Fruit fly (Drosophila melanogaster) whole organism, embryonic: ENCODE data around the gene Mrm2.

Experiments used
- Asciz ChIP-seq: fragments of 200-800 bp; sonication (Bioruptor generic); optimal IDR thresholded peaks from 2 replicates; lab custom pipeline; 2017; ENCODE audit warnings: missing biosample characterization, mild to moderate bottlenecking, missing genetic modification characterization, missing genetic modification reagents
- Atf6 ChIP-seq: fragments of 200-800 bp; sonication (Bioruptor generic); IDR thresholded peaks from 2 replicates; pipeline ENCODE4 v1.3.6; 2022; ENCODE audit warnings: missing biosample characterization, missing genetic modification characterization
- Awh ChIP-seq: fragments of 200-800 bp; sonication (Bioruptor generic); IDR thresholded peaks from 2 replicates; pipeline ENCODE4, ENCODE4 v1.3.6; 2022; ENCODE audit warnings: missing biosample characterization, missing genetic modification characterization
- B-H2 ChIP-seq: fragments of 200-800 bp; sonication (Bioruptor generic); optimal IDR thresholded peaks from 2 replicates; lab custom pipeline; 2018; ENCODE audit warnings: missing biosample characterization, mild to moderate bottlenecking, missing genetic modification characterization
- Bgb ChIP-seq: fragments of 200-800 bp; sonication (Bioruptor generic); IDR thresholded peaks from 2 replicates; pipeline ENCODE4 v1.3.6; 2022; ENCODE audit warnings: missing biosample characterization, missing genetic modification characterization; ENCODE audit not compliant: partially characterized antibody
- CG11560 ChIP-seq: fragments of 200-800 bp; sonication (Bioruptor generic); IDR thresholded peaks from 3 replicates; pipeline ENCODE4 v1.3.6; 2022; ENCODE audit warnings: missing biosample characterization, missing genetic modification characterization
- CG11696 ChIP-seq: fragments of 200-800 bp; sonication (Bioruptor generic); IDR thresholded peaks from 2 replicates; pipeline ENCODE4 v1.3.6; 2022; ENCODE audit warnings: missing biosample characterization, missing genetic modification characterization
- CG12236 ChIP-seq: fragments of 200-800 bp; sonication (Bioruptor generic); optimal IDR thresholded peaks from 2 replicates; lab custom pipeline; 2016; ENCODE audit warnings: missing biosample characterization, missing genetic modification characterization
- CG13624 ChIP-seq: fragments of 200-800 bp; sonication (Bioruptor generic); optimal IDR thresholded peaks from 2 replicates; lab custom pipeline; 2016; ENCODE audit warnings: missing biosample characterization, missing genetic modification characterization
- CG13894 ChIP-seq: fragments of 200-800 bp; sonication (Bioruptor generic); optimal IDR thresholded peaks from 3 replicates; lab custom pipeline; 2018; ENCODE audit warnings: missing biosample characterization, mild to moderate bottlenecking, missing genetic modification characterization, moderate library complexity
- CG14710 ChIP-seq: fragments of 200-800 bp; sonication (Bioruptor generic); optimal IDR thresholded peaks from 3 replicates; lab custom pipeline; 2019; ENCODE audit warnings: missing biosample characterization, mild to moderate bottlenecking, missing genetic modification characterization, moderate library complexity
- CG14965 ChIP-seq: fragments of 200-800 bp; sonication (Bioruptor generic); optimal IDR thresholded peaks from 2 replicates; lab custom pipeline; 2016; ENCODE audit warnings: missing biosample characterization, missing genetic modification characterization, borderline replicate concordance
- CG15011 ChIP-seq: fragments of 200-800 bp; sonication (Bioruptor generic); optimal IDR thresholded peaks from 3 replicates; lab custom pipeline; 2018; ENCODE audit warnings: missing biosample characterization, mild to moderate bottlenecking, missing genetic modification characterization
- CG16779 ChIP-seq: fragments of 200-800 bp; sonication (Bioruptor generic); IDR thresholded peaks from 2 replicates; pipeline ENCODE4 v1.3.6; 2022; ENCODE audit warnings: missing biosample characterization, missing genetic modification characterization
- CG18619 ChIP-seq: fragments of 200-800 bp; sonication (Bioruptor generic); optimal IDR thresholded peaks from 3 replicates; lab custom pipeline; 2017; ENCODE audit warnings: missing biosample characterization, mild to moderate bottlenecking, missing genetic modification characterization
- CG2116 ChIP-seq: fragments of 200-800 bp; sonication (Bioruptor generic); optimal IDR thresholded peaks from 3 replicates; lab custom pipeline; 2018; ENCODE audit warnings: missing biosample characterization, mild to moderate bottlenecking, missing genetic modification characterization
- CG30020 ChIP-seq: fragments of 200-800 bp; optimal IDR thresholded peaks from 2 replicates; lab custom pipeline; 2019; ENCODE audit warnings: missing biosample characterization, mild to moderate bottlenecking, missing genetic modification characterization, moderate library complexity
- CG33213 ChIP-seq: fragments of 200-800 bp; sonication (Bioruptor generic); optimal IDR thresholded peaks from 3 replicates; lab custom pipeline; 2016; ENCODE audit warnings: missing biosample characterization, missing genetic modification characterization
- CG4404 ChIP-seq: fragments of 200-800 bp; sonication (Bioruptor generic); IDR thresholded peaks from 2 replicates; pipeline ENCODE4 v1.3.6; 2022; ENCODE audit warnings: missing biosample characterization, missing genetic modification characterization
- CG4617 ChIP-seq: fragments of 200-800 bp; sonication (Bioruptor generic); optimal IDR thresholded peaks from 3 replicates; lab custom pipeline; 2016; ENCODE audit warnings: missing biosample characterization, missing genetic modification characterization, borderline replicate concordance
- CG4730 ChIP-seq: fragments of 200-800 bp; sonication (Bioruptor generic); IDR thresholded peaks from 2 replicates; pipeline ENCODE4 v1.3.6; 2022; ENCODE audit warnings: missing biosample characterization, missing genetic modification characterization
- CG5180 ChIP-seq: fragments of 200-800 bp; sonication (Bioruptor generic); optimal IDR thresholded peaks from 3 replicates; lab custom pipeline; 2017; ENCODE audit warnings: missing biosample characterization, missing genetic modification characterization, mild to moderate bottlenecking, moderate library complexity, missing genetic modification reagents
- CG5953 ChIP-seq: fragments of 200-800 bp; sonication (Bioruptor generic); IDR thresholded peaks from 2 replicates; pipeline ENCODE4 v1.3.6; 2022; ENCODE audit warnings: missing biosample characterization, missing genetic modification characterization
- CG7556 ChIP-seq: fragments of 200-800 bp; sonication (Bioruptor generic); optimal IDR thresholded peaks from 2 replicates; lab custom pipeline; 2017; ENCODE audit warnings: missing biosample characterization, mild to moderate bottlenecking, missing genetic modification characterization
- CG7928 ChIP-seq: fragments of 200-800 bp; sonication (Bioruptor generic); optimal IDR thresholded peaks from 2 replicates; lab custom pipeline; 2017; ENCODE audit warnings: missing biosample characterization, mild to moderate bottlenecking, missing genetic modification characterization
- CG8290 ChIP-seq, 3 experiments: fragments of 200-800 bp; sonication (Bioruptor generic); optimal IDR thresholded peaks; 2 replicates each; lab custom pipeline; 2016 to 2019; ENCODE audit warnings: missing biosample characterization in 3 of 3, missing genetic modification characterization in 3 of 3, mild to moderate bottlenecking in 2 of 3, moderate library complexity in 1 of 3
- Dip3 ChIP-seq: fragments of 200-800 bp; sonication (Bioruptor generic); optimal IDR thresholded peaks from 3 replicates; lab custom pipeline; 2016; ENCODE audit warnings: missing biosample characterization, missing genetic modification characterization
- NFAT ChIP-seq: fragments of 200-800 bp; sonication (Bioruptor generic); IDR thresholded peaks from 2 replicates; pipeline ENCODE4 v1.3.6; 2022; ENCODE audit warnings: missing biosample characterization, missing genetic modification characterization
- PHDP ChIP-seq: fragments of 200-800 bp; sonication (Bioruptor generic); optimal IDR thresholded peaks from 3 replicates; lab custom pipeline; 2018; ENCODE audit warnings: missing biosample characterization, mild to moderate bottlenecking, missing genetic modification characterization, moderate library complexity
- Ravus ChIP-seq: fragments of 200-800 bp; sonication (Bioruptor generic); IDR thresholded peaks from 2 replicates; pipeline ENCODE4 v1.3.6; 2022; ENCODE audit warnings: missing biosample characterization, missing genetic modification characterization
- chif ChIP-seq, 2 experiments: fragments of 200-800 bp; sonication (Bioruptor generic); optimal IDR thresholded peaks; 3 replicates each; lab custom pipeline; 2016; ENCODE audit warnings: missing biosample characterization in 2 of 2, missing genetic modification characterization in 2 of 2
- dmrt11E ChIP-seq: fragments of 200-800 bp; sonication (Bioruptor generic); optimal IDR thresholded peaks from 3 replicates; lab custom pipeline; 2018; ENCODE audit warnings: missing biosample characterization, mild to moderate bottlenecking, missing genetic modification characterization, moderate library complexity
- gcm2 ChIP-seq: fragments of 200-800 bp; sonication (Bioruptor generic); optimal IDR thresholded peaks from 2 replicates; lab custom pipeline; 2016; ENCODE audit warnings: missing biosample characterization, missing genetic modification characterization
- ham ChIP-seq: fragments of 200-800 bp; sonication (Bioruptor generic); IDR thresholded peaks from 2 replicates; pipeline ENCODE4 v1.3.6; 2022; ENCODE audit warnings: missing biosample characterization, missing genetic modification characterization
- knrl ChIP-seq: fragments of 200-800 bp; sonication (Bioruptor generic); IDR thresholded peaks from 3 replicates; pipeline ENCODE4 v1.3.6; 2022; ENCODE audit warnings: missing biosample characterization, missing genetic modification characterization; ENCODE audit not compliant: partially characterized antibody
- lbe ChIP-seq: fragments of 200-800 bp; sonication (Bioruptor generic); optimal IDR thresholded peaks from 2 replicates; lab custom pipeline; 2016; ENCODE audit warnings: missing biosample characterization, mild to moderate bottlenecking, missing genetic modification characterization
- maf-S ChIP-seq: fragments of 200-800 bp; sonication (Bioruptor generic); optimal IDR thresholded peaks from 2 replicates; lab custom pipeline; 2016; ENCODE audit warnings: missing biosample characterization, missing genetic modification characterization
- nom ChIP-seq: fragments of 200-800 bp; sonication (Bioruptor generic); optimal IDR thresholded peaks from 2 replicates; lab custom pipeline; 2017; ENCODE audit warnings: missing biosample characterization, missing genetic modification characterization, mild to moderate bottlenecking, moderate library complexity, missing genetic modification reagents
- otp ChIP-seq: fragments of 200-800 bp; sonication (Bioruptor generic); IDR thresholded peaks from 3 replicates; pipeline ENCODE4, ENCODE4 v1.3.6; 2022; ENCODE audit warnings: missing biosample characterization, missing genetic modification characterization
- pnt ChIP-seq: fragments of 200-800 bp; sonication (Bioruptor generic); optimal IDR thresholded peaks from 3 replicates; lab custom pipeline; 2016; ENCODE audit warnings: missing biosample characterization, missing genetic modification characterization
- salm ChIP-seq: fragments of 200-800 bp; sonication (Bioruptor generic); optimal IDR thresholded peaks from 2 replicates; lab custom pipeline; 2018; ENCODE audit warnings: missing biosample characterization, mild to moderate bottlenecking, missing genetic modification characterization
- sc ChIP-seq, 3 experiments: fragments of >200 bp in 2 of 3; fragments of 200-800 bp in 1 of 3; sonication (Bioruptor generic) in 1 of 3; optimal IDR thresholded peaks; 2 replicates in 2 of 3; 3 replicates in 1 of 3; lab custom pipeline; 2017; ENCODE audit warnings: mild to moderate bottlenecking in 1 of 3, missing biosample characterization in 1 of 3, missing genetic modification characterization in 1 of 3, missing genetic modification reagents in 1 of 3
- scrt ChIP-seq: fragments of 200-800 bp; sonication (Bioruptor generic); optimal IDR thresholded peaks from 2 replicates; lab custom pipeline; 2018; ENCODE audit warnings: missing biosample characterization, mild to moderate bottlenecking, missing genetic modification characterization, moderate library complexity
- sr ChIP-seq: fragments of 200-800 bp; sonication (Bioruptor generic); IDR thresholded peaks from 3 replicates; pipeline ENCODE4 v1.3.6; 2022; ENCODE audit warnings: missing biosample characterization, missing genetic modification characterization
- tup ChIP-seq: fragments of 200-800 bp; sonication (Bioruptor generic); optimal IDR thresholded peaks from 2 replicates; lab custom pipeline; 2016; ENCODE audit warnings: missing biosample characterization, mild to moderate bottlenecking, missing genetic modification characterization, moderate library complexity
- unpg ChIP-seq: fragments of 200-800 bp; sonication (Bioruptor generic); optimal IDR thresholded peaks from 3 replicates; lab custom pipeline; 2018; ENCODE audit warnings: missing biosample characterization, mild to moderate bottlenecking, missing genetic modification characterization, moderate library complexity
- vvl ChIP-seq: fragments of 200-800 bp; sonication (Bioruptor generic); IDR thresholded peaks from 2 replicates; pipeline ENCODE4 v1.3.6; 2022; ENCODE audit warnings: missing biosample characterization, missing genetic modification characterization
- zen ChIP-seq: fragments of 200-800 bp; sonication (Bioruptor generic); optimal IDR thresholded peaks from 3 replicates; lab custom pipeline; 2018; ENCODE audit warnings: missing biosample characterization, mild to moderate bottlenecking, missing genetic modification characterization, moderate library complexity

The Mrm2 gene

dm6 chr3R:19858017-19858659 is 3.3 kb upstream of the Mrm2 start (continued):
- TF ChIP-seq CG13894 (no peak), CG11696 (no peak), CG5180 (GFP tag; lab: Kevin White, UChicago) (peak; percentile 31), CG18619 (GFP tag; lab: Kevin White, UChicago) (peak; percentile 55), Asciz (GFP tag; lab: Kevin White, UChicago) (peak; percentile 26), Ravus (GFP tag; lab: Robert Waterston, UW) (no peak), salm (peak; percentile 2), CG33213 (GFP tag; lab: Kevin White, UChicago) (no peak), CG4617 (no peak), sc (optimal IDR thresholded peaks at IDR 0.05; lab: Kevin White, UChicago) (no peak), sc (GFP tag; optimal IDR thresholded peaks at IDR 0.05; lab: Kevin White, UChicago) (no peak), unpg (no peak), CG30020 (no peak), chif (GFP tag; optimal IDR thresholded peaks at IDR 0.05; lab: Kevin White, UChicago) (peak in 1 of 2 experiments; percentile 19), CG4730 (GFP tag; lab: Robert Waterston, UW) (no peak), CG8290 (GFP tag; optimal IDR thresholded peaks at IDR 0.05; lab: Kevin White, UChicago) (no peak), CG8290 (tag; optimal IDR thresholded peaks at IDR 0.05; lab: Kevin White, UChicago) (no peak), CG13624 (GFP tag; lab: Kevin White, UChicago) (peak; percentile 25), NFAT (peak; percentile 41; the same call in 1 of the 2 replicates), CG7928 (GFP tag; lab: Kevin White, UChicago) (no peak), Awh (peak; percentile 66), zen (tag; lab: Kevin White, UChicago) (no peak), otp (GFP tag; lab: Robert Waterston, UW) (0 out of 3 replicates have a peak, but pooled peaks have one; percentile 31), B-H2 (GFP tag; lab: Kevin White, UChicago) (peak; percentile 23), knrl (GFP tag; lab: Robert Waterston, UW) (no peak), CG14965 (GFP tag; lab: Kevin White, UChicago) (no peak), CG2116 (no peak), lbe (GFP tag; lab: Kevin White, UChicago) (peak; percentile 86), nom (no peak), vvl (GFP tag; lab: Robert Waterston, UW) (0 out of 2 replicates have a peak, but pooled peaks have one; percentile 27), PHDP (tag; lab: Kevin White, UChicago) (peak; percentile 0), CG16779 (GFP tag; lab: Robert Waterston, UW) (0 out of 2 replicates have a peak, but pooled peaks have one; percentile 8), CG15011 (GFP tag; lab: Kevin White, UChicago) (peak; percentile 12), CG11560 (no peak), CG7556 (GFP tag; lab: Kevin White, UChicago) (no peak), Atf6 (GFP tag; lab: Robert Waterston, UW) (peak; percentile 70; the same call in 1 of the 2 replicates), CG5953 (GFP tag; lab: Robert Waterston, UW) (0 out of 2 replicates have a peak, but pooled peaks have one; percentile 6), scrt (GFP tag; lab: Kevin White, UChicago) (peak; percentile 22), tup (GFP tag; lab: Kevin White, UChicago) (peak; percentile 6), dmrt11E (tag; lab: Kevin White, UChicago) (no peak), CG14710 (tag; lab: Kevin White, UChicago) (peak; percentile 5), sr (GFP tag; lab: Robert Waterston, UW) (no peak), Bgb (GFP tag; lab: Robert Waterston, UW) (no peak), CG12236 (GFP tag; lab: Kevin White, UChicago) (no peak), maf-S (peak; percentile 10), Dip3 (peak; percentile 49), gcm2 (GFP tag; lab: Kevin White, UChicago) (no peak), CG4404 (no peak), pnt (GFP tag; lab: Kevin White, UChicago) (no peak), ham (GFP tag; lab: Robert Waterston, UW) (peak; percentile 9; the same call in 1 of the 2 replicates)
